Fruit fly (Drosophila melanogaster) whole organism, embryonic: ENCODE measurements around the gene CG10597.

Experiments
- Asciz ChIP-seq: fragments of 200-800 bp; sonication (Bioruptor generic); optimal IDR thresholded peaks from 2 replicates; lab custom pipeline; 2017; ENCODE audit warnings: missing biosample characterization, mild to moderate bottlenecking, missing genetic modification characterization, missing genetic modification reagents
- Atf-2 ChIP-seq: fragments of 200-800 bp; sonication (Bioruptor generic); optimal IDR thresholded peaks from 2 replicates; lab custom pipeline; 2016; ENCODE audit warnings: missing biosample characterization, missing genetic modification characterization
- Awh ChIP-seq: fragments of 200-800 bp; sonication (Bioruptor generic); IDR thresholded peaks from 2 replicates; pipeline ENCODE4, ENCODE4 v1.3.6; 2022; ENCODE audit warnings: missing biosample characterization, missing genetic modification characterization
- CG12071 ChIP-seq: fragments of 200-800 bp; sonication (Bioruptor generic); optimal IDR thresholded peaks from 3 replicates; lab custom pipeline; 2018; ENCODE audit warnings: missing biosample characterization, mild to moderate bottlenecking, missing genetic modification characterization
- CG12155 ChIP-seq: fragments of 200-800 bp; sonication (Bioruptor generic); optimal IDR thresholded peaks from 3 replicates; lab custom pipeline; 2016; ENCODE audit warnings: missing biosample characterization, missing genetic modification characterization
- CG13296 ChIP-seq: fragments of 200-800 bp; sonication (Bioruptor generic); optimal IDR thresholded peaks from 3 replicates; lab custom pipeline; 2018; ENCODE audit warnings: missing biosample characterization, mild to moderate bottlenecking, missing genetic modification characterization
- CG17802 ChIP-seq: fragments of 200-800 bp; sonication (Bioruptor generic); optimal IDR thresholded peaks from 2 replicates; lab custom pipeline; 2018; ENCODE audit warnings: missing biosample characterization, mild to moderate bottlenecking, missing genetic modification characterization, moderate library complexity
- CG17829 ChIP-seq: fragments of 200-800 bp; optimal IDR thresholded peaks from 2 replicates; lab custom pipeline; 2019; ENCODE audit warnings: missing biosample characterization, mild to moderate bottlenecking, missing genetic modification characterization, moderate library complexity
- CG2875 ChIP-seq: fragments of 200-800 bp; sonication (Bioruptor generic); optimal IDR thresholded peaks from 2 replicates; lab custom pipeline; 2017; ENCODE audit warnings: missing biosample characterization, mild to moderate bottlenecking, missing genetic modification characterization, missing genetic modification reagents
- CG31441 ChIP-seq: fragments of 200-800 bp; sonication (Bioruptor generic); IDR thresholded peaks from 2 replicates; pipeline ENCODE4 v1.3.6; 2022; ENCODE audit warnings: missing biosample characterization, missing genetic modification characterization
- CG32532 ChIP-seq: fragments of 200-800 bp; sonication (Bioruptor generic); IDR thresholded peaks from 2 replicates; pipeline ENCODE4 v1.3.6; 2022; ENCODE audit warnings: missing biosample characterization, missing genetic modification characterization
- CG32767 ChIP-seq: fragments of 200-800 bp; sonication (Bioruptor generic); IDR thresholded peaks from 2 replicates; pipeline ENCODE4 v1.3.6; 2022; ENCODE audit warnings: missing biosample characterization, missing genetic modification characterization
- CG33213 ChIP-seq: fragments of 200-800 bp; sonication (Bioruptor generic); optimal IDR thresholded peaks from 3 replicates; lab custom pipeline; 2016; ENCODE audit warnings: missing biosample characterization, missing genetic modification characterization
- CG3726 ChIP-seq: fragments of 200-800 bp; sonication (Bioruptor generic); IDR thresholded peaks from 3 replicates; pipeline ENCODE4, ENCODE4 v1.3.6; 2022; ENCODE audit warnings: missing biosample characterization, missing genetic modification characterization
- CG3847 ChIP-seq: fragments of 200-800 bp; sonication (Bioruptor generic); IDR thresholded peaks from 2 replicates; pipeline ENCODE4 v1.3.6; 2022; ENCODE audit warnings: missing biosample characterization, missing genetic modification characterization
- CG4404 ChIP-seq: fragments of 200-800 bp; sonication (Bioruptor generic); IDR thresholded peaks from 2 replicates; pipeline ENCODE4 v1.3.6; 2022; ENCODE audit warnings: missing biosample characterization, missing genetic modification characterization
- CG6272 ChIP-seq: fragments of 200-800 bp; sonication (Bioruptor generic); IDR thresholded peaks from 2 replicates; pipeline ENCODE4 v1.3.6; 2022; ENCODE audit warnings: missing biosample characterization, missing genetic modification characterization
- CG6791 ChIP-seq: fragments of 200-800 bp; sonication (Bioruptor generic); IDR thresholded peaks from 3 replicates; pipeline ENCODE4 v1.3.6; 2022; ENCODE audit warnings: missing biosample characterization, missing genetic modification characterization; ENCODE audit not compliant: partially characterized antibody
- CG6854 ChIP-seq: fragments of 200-800 bp; sonication (Bioruptor generic); optimal IDR thresholded peaks from 3 replicates; lab custom pipeline; 2017; ENCODE audit warnings: missing biosample characterization, mild to moderate bottlenecking, missing genetic modification characterization
- CG7987 ChIP-seq: fragments of 200-800 bp; sonication (Bioruptor generic); optimal IDR thresholded peaks from 2 replicates; lab custom pipeline; 2018; ENCODE audit warnings: missing biosample characterization, mild to moderate bottlenecking, missing genetic modification characterization, moderate library complexity
- Dip2 ChIP-seq: fragments of 200-800 bp; sonication (Bioruptor generic); IDR thresholded peaks from 2 replicates; pipeline ENCODE4 v1.3.6; 2022; ENCODE audit warnings: missing biosample characterization, missing genetic modification characterization
- Dref ChIP-seq: fragments of 200-800 bp; sonication (Bioruptor generic); IDR thresholded peaks from 2 replicates; pipeline ENCODE4 v1.3.6; 2022; ENCODE audit warnings: missing biosample characterization, missing genetic modification characterization
- E2f2 ChIP-seq: fragments of 200-800 bp; sonication (Bioruptor generic); IDR thresholded peaks from 2 replicates; pipeline ENCODE4 v1.3.6; 2022; ENCODE audit warnings: missing biosample characterization, missing genetic modification characterization
- Ets97D ChIP-seq: fragments of 200-800 bp; sonication (Bioruptor generic); optimal IDR thresholded peaks from 3 replicates; lab custom pipeline; 2016; ENCODE audit warnings: missing biosample characterization, missing genetic modification characterization
- Gsc ChIP-seq: fragments of 200-800 bp; sonication (Bioruptor generic); IDR thresholded peaks from 2 replicates; pipeline ENCODE4 v1.3.6; 2022; ENCODE audit warnings: missing biosample characterization, missing genetic modification characterization
- HLH54F ChIP-seq: fragments of 200-800 bp; sonication (Bioruptor generic); optimal IDR thresholded peaks from 3 replicates; lab custom pipeline; 2016; ENCODE audit warnings: missing biosample characterization, missing genetic modification characterization
- Hey ChIP-seq: fragments of 200-800 bp; sonication (Bioruptor generic); optimal IDR thresholded peaks from 3 replicates; lab custom pipeline; 2018; ENCODE audit warnings: missing biosample characterization, mild to moderate bottlenecking, missing genetic modification characterization
- HmgZ ChIP-seq: fragments of 200-800 bp; sonication (Bioruptor generic); optimal IDR thresholded peaks from 2 replicates; lab custom pipeline; 2018; ENCODE audit warnings: missing biosample characterization, mild to moderate bottlenecking, missing genetic modification characterization
- Kr ChIP-seq: fragments of 200-800 bp; sonication (Bioruptor generic); optimal IDR thresholded peaks from 2 replicates; lab custom pipeline; 2017; ENCODE audit warnings: missing biosample characterization, mild to moderate bottlenecking, missing genetic modification characterization
- Lhr ChIP-seq: fragments of 200-800 bp; sonication (Bioruptor generic); optimal IDR thresholded peaks from 3 replicates; lab custom pipeline; 2017; ENCODE audit warnings: mild to moderate bottlenecking, missing biosample characterization, missing genetic modification reagents, missing genetic modification characterization
- MTF-1 ChIP-seq: fragments of 200-800 bp; sonication (Bioruptor generic); optimal IDR thresholded peaks from 2 replicates; lab custom pipeline; 2018; ENCODE audit warnings: missing biosample characterization, mild to moderate bottlenecking, missing genetic modification characterization, borderline replicate concordance
- Mad ChIP-seq: fragments of 200-800 bp; sonication (Bioruptor generic); optimal IDR thresholded peaks from 2 replicates; lab custom pipeline; 2016; ENCODE audit warnings: missing biosample characterization, missing genetic modification characterization
- Opbp ChIP-seq: fragments of 200-800 bp; sonication (Bioruptor generic); IDR thresholded peaks from 3 replicates; pipeline ENCODE4 v1.3.6; 2022; ENCODE audit warnings: missing biosample characterization, missing genetic modification characterization; ENCODE audit not compliant: partially characterized antibody
- Sry-δ ChIP-seq: fragments of 200-800 bp; sonication (Bioruptor generic); optimal IDR thresholded peaks from 2 replicates; lab custom pipeline; 2016; ENCODE audit warnings: missing biosample characterization, missing genetic modification characterization
- Taf1 ChIP-seq: fragments of 200-800 bp; sonication (Bioruptor generic); IDR thresholded peaks from 2 replicates; pipeline ENCODE4 v1.3.6; 2022; ENCODE audit warnings: missing biosample characterization, missing genetic modification characterization
- Usf ChIP-seq: fragments of 200-800 bp; sonication (Bioruptor generic); optimal IDR thresholded peaks from 2 replicates; lab custom pipeline; 2017; ENCODE audit warnings: missing genotype, missing biosample characterization, missing genetic modification characterization
- Xbp1 ChIP-seq: fragments of 200-800 bp; sonication (Bioruptor generic); optimal IDR thresholded peaks from 3 replicates; lab custom pipeline; 2016; ENCODE audit warnings: missing biosample characterization, mild to moderate bottlenecking, missing genetic modification characterization
- YL-1 ChIP-seq: fragments of 200-800 bp; sonication (Bioruptor generic); optimal IDR thresholded peaks from 3 replicates; lab custom pipeline; 2017; ENCODE audit warnings: missing biosample characterization, mild to moderate bottlenecking, missing genetic modification characterization
- ara ChIP-seq: fragments of 200-800 bp; sonication (Bioruptor generic); IDR thresholded peaks from 2 replicates; pipeline ENCODE4 v1.3.6; 2022; ENCODE audit warnings: missing biosample characterization, missing genetic modification characterization
- dimm ChIP-seq: fragments of 200-800 bp; sonication (Bioruptor generic); IDR thresholded peaks from 2 replicates; pipeline ENCODE4 v1.3.6; 2022; ENCODE audit warnings: missing biosample characterization, missing genetic modification characterization
- dm ChIP-seq: fragments of 200-800 bp; sonication (Bioruptor generic); optimal IDR thresholded peaks from 3 replicates; lab custom pipeline; 2016; ENCODE audit warnings: missing biosample characterization, missing genetic modification characterization
- dysf ChIP-seq: fragments of 200-800 bp; sonication (Bioruptor generic); IDR thresholded peaks from 3 replicates; pipeline ENCODE4 v1.3.6; 2022; ENCODE audit warnings: missing biosample characterization, missing genetic modification characterization
- ewg ChIP-seq: fragments of 200-800 bp; sonication (Bioruptor generic); optimal IDR thresholded peaks from 3 replicates; lab custom pipeline; 2017; ENCODE audit warnings: mild to moderate bottlenecking, missing biosample characterization, missing genetic modification reagents, missing genetic modification characterization
- grau ChIP-seq: fragments of 200-800 bp; optimal IDR thresholded peaks from 3 replicates; lab custom pipeline; 2019; ENCODE audit warnings: missing biosample characterization, mild to moderate bottlenecking, missing genetic modification characterization, moderate library complexity
- h ChIP-seq: fragments of >200 bp; optimal IDR thresholded peaks from 2 replicates; lab custom pipeline; 2017
- ind ChIP-seq: fragments of 200-800 bp; sonication (Bioruptor generic); optimal IDR thresholded peaks from 3 replicates; lab custom pipeline; 2016; ENCODE audit warnings: missing biosample characterization, missing genetic modification characterization
- pita ChIP-seq: fragments of 200-800 bp; sonication (Bioruptor generic); optimal IDR thresholded peaks from 2 replicates; lab custom pipeline; 2017; ENCODE audit warnings: missing biosample characterization, mild to moderate bottlenecking, missing genetic modification characterization
- prd ChIP-seq, 3 experiments: fragments of >200 bp in 2 of 3; fragments of 200-800 bp in 1 of 3; sonication (Bioruptor generic) in 1 of 3; optimal IDR thresholded peaks in 2 of 3; IDR thresholded peaks in 1 of 3; 2 replicates in 2 of 3; 3 replicates in 1 of 3; pipeline versions ENCODE4 v1.3.6 to Lab custom; 2017 to 2022; ENCODE audit warnings: missing biosample characterization in 1 of 3, missing genetic modification characterization in 1 of 3
- rib ChIP-seq: fragments of 200-800 bp; sonication (Bioruptor generic); IDR thresholded peaks from 2 replicates; pipeline ENCODE4 v1.3.6; 2022; ENCODE audit warnings: missing biosample characterization, missing genetic modification characterization
- tap ChIP-seq: fragments of 200-800 bp; optimal IDR thresholded peaks from 3 replicates; lab custom pipeline; 2019; ENCODE audit warnings: missing biosample characterization, mild to moderate bottlenecking, missing genetic modification characterization, moderate library complexity
- unc-4 ChIP-seq: fragments of 200-800 bp; sonication (Bioruptor generic); IDR thresholded peaks from 2 replicates; pipeline ENCODE4 v1.3.6; 2022; ENCODE audit warnings: missing biosample characterization, missing genetic modification characterization; ENCODE audit not compliant: partially characterized antibody
- unpg ChIP-seq: fragments of 200-800 bp; sonication (Bioruptor generic); optimal IDR thresholded peaks from 3 replicates; lab custom pipeline; 2018; ENCODE audit warnings: missing biosample characterization, mild to moderate bottlenecking, missing genetic modification characterization, moderate library complexity

The CG10597 gene

dm6 chrX:17249326-17249725 lies 18.5 kb upstream of the CG10597 start, which contains the start of gene CG8675 (continued):
- TF ChIP-seq Gsc (GFP tag; lab: Robert Waterston, UW), result no peak
- no peak for TF ChIP-seq h
- no peak for TF ChIP-seq CG7987
- peak; percentile 31; the same call in 1 of the 2 replicates for TF ChIP-seq E2f2
- TF ChIP-seq Mad (GFP tag; lab: Kevin White, UChicago), result no peak
- peak; percentile 67 for TF ChIP-seq dm (GFP tag; lab: Kevin White, UChicago)
- TF ChIP-seq Kr (GFP tag; lab: Kevin White, UChicago), result no peak
- no peak for TF ChIP-seq grau (tag; lab: Kevin White, UChicago)
- TF ChIP-seq dysf (GFP tag; lab: Robert Waterston, UW), result no peak
- TF ChIP-seq CG3726 (GFP tag; lab: Robert Waterston, UW), result no peak
- peak; percentile 40 for TF ChIP-seq HmgZ (tag; lab: Kevin White, UChicago)
- peak; percentile 14 for TF ChIP-seq Sry-δ (GFP tag; lab: Kevin White, UChicago)
- no peak for TF ChIP-seq prd (optimal IDR thresholded peaks at IDR 0.05; lab: Kevin White, UChicago)
- TF ChIP-seq prd (GFP tag; IDR thresholded peaks at IDR 0.05; lab: Robert Waterston, UW), result no peak
- TF ChIP-seq Atf-2 (GFP tag; lab: Kevin White, UChicago), result no peak
- TF ChIP-seq Lhr (GFP tag; lab: Kevin White, UChicago), result peak; percentile 67
- no peak for TF ChIP-seq CG12071
- TF ChIP-seq CG32767 (GFP tag; lab: Robert Waterston, UW), result no peak
- TF ChIP-seq Taf1 (GFP tag; lab: Robert Waterston, UW), result no peak
- TF ChIP-seq CG17829 (tag; lab: Kevin White, UChicago), result peak; percentile 13
- no peak for TF ChIP-seq CG6272 (GFP tag; lab: Robert Waterston, UW)
- TF ChIP-seq CG31441 (GFP tag; lab: Robert Waterston, UW), result no peak
- no peak for TF ChIP-seq Xbp1 (GFP tag; lab: Kevin White, UChicago)
- TF ChIP-seq CG4404 (GFP tag; lab: Robert Waterston, UW), result no peak
- no peak for TF ChIP-seq Awh (GFP tag; lab: Robert Waterston, UW)
- no peak for TF ChIP-seq CG32532
- TF ChIP-seq Usf (GFP tag; lab: Kevin White, UChicago), result no peak
- no peak for TF ChIP-seq HLH54F (GFP tag; lab: Kevin White, UChicago)
- TF ChIP-seq CG3847 (GFP tag; lab: Robert Waterston, UW), result 0 out of 2 replicates have a peak, but pooled peaks have one; percentile 24
- no peak for TF ChIP-seq CG2875
- 0 out of 3 replicates have a peak, but pooled peaks have one; percentile 41 for TF ChIP-seq CG6791 (GFP tag; lab: Robert Waterston, UW)
- TF ChIP-seq ewg, result peak; percentile 85
- TF ChIP-seq Ets97D (GFP tag; lab: Kevin White, UChicago), result peak; percentile 32
- TF ChIP-seq CG13296 (GFP tag; lab: Kevin White, UChicago), result no peak
- no peak for TF ChIP-seq ara
- peak; percentile 32 for TF ChIP-seq CG6854 (GFP tag; lab: Kevin White, UChicago)
- no peak for TF ChIP-seq unc-4 (GFP tag; lab: Robert Waterston, UW)
- peak; percentile 18 for TF ChIP-seq CG33213 (GFP tag; lab: Kevin White, UChicago)
- TF ChIP-seq dimm (GFP tag; lab: Robert Waterston, UW), result no peak
- TF ChIP-seq ind (GFP tag; lab: Kevin White, UChicago), result no peak
- TF ChIP-seq Opbp (GFP tag; lab: Robert Waterston, UW), result peak; percentile 41; the same call in 1 of the 3 replicates
- no peak for TF ChIP-seq Asciz (GFP tag; lab: Kevin White, UChicago)
- TF ChIP-seq MTF-1 (GFP tag; lab: Kevin White, UChicago), result no peak
- TF ChIP-seq YL-1 (GFP tag; lab: Kevin White, UChicago), result peak; percentile 49
- no peak for TF ChIP-seq CG12155 (GFP tag; lab: Kevin White, UChicago)
- no peak for TF ChIP-seq tap (tag; lab: Kevin White, UChicago)
- no peak for TF ChIP-seq unpg (GFP tag; lab: Kevin White, UChicago)
- no peak for TF ChIP-seq Dip2 (GFP tag; lab: Robert Waterston, UW)
- peak; percentile 64 for TF ChIP-seq pita (GFP tag; lab: Kevin White, UChicago)
- no peak for TF ChIP-seq rib (GFP tag; lab: Robert Waterston, UW)
- no peak for TF ChIP-seq CG17802 (tag; lab: Kevin White, UChicago)
- peak; percentile 18 for TF ChIP-seq Hey (tag; lab: Kevin White, UChicago)
- peak; percentile 43; the same call in 1 of the 2 replicates for TF ChIP-seq Dref (GFP tag; lab: Robert Waterston, UW)
